Worm (Caenorhabditis elegans) whole organism, midembryonic: Measurements from ENCODE around the gene Y39A1A.18.

Source experiments
- T22C8.4 ChIP-seq: fragments of 200-800 bp; sonication (Bioruptor generic); IDR thresholded peaks from 2 replicates; pipeline ENCODE4 v1.3.6; 2022; ENCODE audit warnings: missing genetic modification characterization, missing compliant biosample characterization
- flt-1 ChIP-seq: fragments of 200-800 bp; sonication (Bioruptor generic); IDR thresholded peaks from 2 replicates; pipeline ENCODE4 v1.3.6; 2022; ENCODE audit warnings: missing genetic modification characterization, missing compliant biosample characterization

ce11 chrIII:10734511-10735233 lies 40.4 kb upstream of the Y39A1A.18 start:
- TF ChIP-seq flt-1 (GFP tag; lab: Robert Waterston, UW), result no peak
- TF ChIP-seq T22C8.4 (GFP tag; lab: Robert Waterston, UW), result no peak
